Worm (Caenorhabditis elegans) whole organism, late embryonic: ENCODE data around the gene F28H7.8.
A peak's percentile ranks its signal among the peaks of the same experiment; 100 is the strongest.

Source experiments
- C08G9.2 ChIP-seq: sonication (generic microtip); optimal IDR thresholded peaks from 2 replicates; lab custom pipeline; 2016; ENCODE audit warnings: mild to moderate bottlenecking, missing genetic modification characterization, moderate library complexity, missing compliant biosample characterization
- C38D4.7 ChIP-seq: fragments of 200-800 bp; sonication (Bioruptor generic); optimal IDR thresholded peaks from 2 replicates; lab custom pipeline; 2018; ENCODE audit warnings: mild to moderate bottlenecking, missing genetic modification characterization, moderate library complexity, missing compliant biosample characterization
- K09A11.1 ChIP-seq: sonication (generic microtip); optimal IDR thresholded peaks from 2 replicates; lab custom pipeline; 2017; ENCODE audit warnings: antibody characterized with exemption, mild to moderate bottlenecking, missing genetic modification characterization, missing compliant biosample characterization; ENCODE audit not compliant: insufficient read depth
- T23F11.4 ChIP-seq: fragments of 200-800 bp; sonication (Bioruptor generic); optimal IDR thresholded peaks from 2 replicates; lab custom pipeline; 2018; ENCODE audit warnings: mild to moderate bottlenecking, missing genetic modification characterization, missing compliant biosample characterization
- ceh-14 ChIP-seq: sonication (generic microtip); optimal IDR thresholded peaks from 2 replicates; lab custom pipeline; 2016; ENCODE audit warnings: missing genotype, missing genetic modification characterization, missing compliant biosample characterization
- ceh-18 ChIP-seq: sonication (generic microtip); optimal IDR thresholded peaks from 2 replicates; lab custom pipeline; 2016; ENCODE audit warnings: missing genetic modification characterization, missing compliant biosample characterization
- ceh-19 ChIP-seq: fragments of 200-800 bp; sonication (Bioruptor generic); optimal IDR thresholded peaks from 2 replicates; lab custom pipeline; 2018; ENCODE audit warnings: mild to moderate bottlenecking, missing genetic modification characterization, missing compliant biosample characterization
- ceh-2 ChIP-seq: sonication (generic microtip); optimal IDR thresholded peaks from 2 replicates; lab custom pipeline; 2016; ENCODE audit warnings: missing genotype, missing genetic modification characterization, missing compliant biosample characterization
- ceh-31 ChIP-seq: sonication (generic microtip); optimal IDR thresholded peaks from 2 replicates; lab custom pipeline; 2016; ENCODE audit warnings: missing genetic modification characterization, missing compliant biosample characterization
- ceh-48 ChIP-seq: sonication (generic microtip); optimal IDR thresholded peaks from 2 replicates; lab custom pipeline; 2016; ENCODE audit warnings: missing genetic modification characterization, inconsistent platforms, missing compliant biosample characterization
- dmd-4 ChIP-seq: sonication (generic microtip); optimal IDR thresholded peaks from 2 replicates; lab custom pipeline; 2016; ENCODE audit warnings: borderline replicate concordance, missing genetic modification characterization, missing compliant biosample characterization
- dve-1 ChIP-seq: sonication (generic microtip); optimal IDR thresholded peaks from 2 replicates; lab custom pipeline; 2017; ENCODE audit warnings: antibody characterized with exemption, mild to moderate bottlenecking, missing genetic modification characterization, missing compliant biosample characterization
- elt-2 ChIP-seq: sonication (generic microtip); optimal IDR thresholded peaks from 2 replicates; lab custom pipeline; 2016; ENCODE audit warnings: missing genetic modification reagents, missing genetic modification characterization, missing compliant biosample characterization
- elt-4 ChIP-seq: sonication (generic microtip); optimal IDR thresholded peaks from 2 replicates; lab custom pipeline; 2016; ENCODE audit warnings: missing genetic modification characterization, missing compliant biosample characterization
- ets-4 ChIP-seq: sonication (generic microtip); optimal IDR thresholded peaks from 2 replicates; lab custom pipeline; 2016; ENCODE audit warnings: missing genetic modification characterization, missing compliant biosample characterization
- fax-1 ChIP-seq: sonication (generic microtip); optimal IDR thresholded peaks from 2 replicates; lab custom pipeline; 2016; ENCODE audit warnings: missing genotype, missing genetic modification characterization, missing compliant biosample characterization
- fkh-10 ChIP-seq: fragments of 150-350 bp; optimal IDR thresholded peaks from 2 replicates; lab custom pipeline; 2014; ENCODE audit warnings: missing biosample characterization, missing genetic modification reagents, missing genetic modification characterization
- fkh-6 ChIP-seq: sonication (generic microtip); optimal IDR thresholded peaks from 2 replicates; lab custom pipeline; 2016; ENCODE audit warnings: missing genetic modification characterization, missing compliant biosample characterization
- gmeb-2 ChIP-seq: sonication (generic microtip); optimal IDR thresholded peaks from 2 replicates; lab custom pipeline; 2016; ENCODE audit warnings: missing genetic modification characterization, inconsistent platforms, missing compliant biosample characterization
- hlh-30 ChIP-seq: sonication (generic microtip); optimal IDR thresholded peaks from 2 replicates; lab custom pipeline; 2017; ENCODE audit warnings: antibody characterized with exemption, missing genetic modification characterization, missing compliant biosample characterization; ENCODE audit not compliant: insufficient read depth
- hlh-6 ChIP-seq: sonication (generic microtip); optimal IDR thresholded peaks from 2 replicates; lab custom pipeline; 2016; ENCODE audit warnings: missing genotype, missing genetic modification characterization, missing compliant biosample characterization
- hlh-8 ChIP-seq: sonication (generic microtip); optimal IDR thresholded peaks from 2 replicates; lab custom pipeline; 2016; ENCODE audit warnings: missing genotype, missing genetic modification characterization, missing compliant biosample characterization
- madf-2 ChIP-seq: sonication (generic microtip); optimal IDR thresholded peaks from 2 replicates; lab custom pipeline; 2017; ENCODE audit warnings: missing genetic modification characterization, missing compliant biosample characterization
- nhr-11 ChIP-seq: fragments of 150-350 bp; optimal IDR thresholded peaks from 2 replicates; lab custom pipeline; 2014; ENCODE audit warnings: missing biosample characterization, missing genetic modification characterization
- nhr-232 ChIP-seq: sonication (generic microtip); optimal IDR thresholded peaks from 2 replicates; lab custom pipeline; 2016; ENCODE audit warnings: missing genetic modification characterization, missing compliant biosample characterization
- npax-4 ChIP-seq: sonication (generic microtip); optimal IDR thresholded peaks from 2 replicates; lab custom pipeline; 2016; ENCODE audit warnings: missing genetic modification characterization, missing compliant biosample characterization
- pax-1 ChIP-seq: fragments of 150-350 bp; optimal IDR thresholded peaks from 2 replicates; lab custom pipeline; 2014; ENCODE audit warnings: missing biosample characterization, missing genetic modification characterization
- pqm-1 ChIP-seq: sonication (generic microtip); optimal IDR thresholded peaks from 2 replicates; lab custom pipeline; 2016; ENCODE audit warnings: missing genetic modification characterization, missing compliant biosample characterization
- ref-2 ChIP-seq: sonication (generic microtip); optimal IDR thresholded peaks from 2 replicates; lab custom pipeline; 2016; ENCODE audit warnings: missing genetic modification characterization, missing compliant biosample characterization
- rnt-1 ChIP-seq: sonication (generic microtip); optimal IDR thresholded peaks from 2 replicates; lab custom pipeline; 2016; ENCODE audit warnings: missing genetic modification characterization, missing compliant biosample characterization
- sdc-2 ChIP-seq: sonication (generic microtip); optimal IDR thresholded peaks from 2 replicates; lab custom pipeline; 2016; ENCODE audit warnings: missing genotype, missing genetic modification characterization, missing compliant biosample characterization
- sox-2 ChIP-seq: fragments of 200-800 bp; sonication (Bioruptor generic); IDR thresholded peaks from 2 replicates; pipeline ENCODE4 v1.3.6; 2022; ENCODE audit warnings: missing genetic modification reagents, missing genetic modification characterization, missing compliant biosample characterization
- sox-4 ChIP-seq: sonication (generic microtip); optimal IDR thresholded peaks from 2 replicates; lab custom pipeline; 2017; ENCODE audit warnings: mild to moderate bottlenecking, missing genetic modification characterization, inconsistent platforms, missing compliant biosample characterization
- tbx-2 ChIP-seq: sonication (generic microtip); optimal IDR thresholded peaks from 2 replicates; lab custom pipeline; 2016; ENCODE audit warnings: missing genetic modification characterization, missing compliant biosample characterization
- tbx-7 ChIP-seq: sonication (generic microtip); optimal IDR thresholded peaks from 2 replicates; lab custom pipeline; 2016; ENCODE audit warnings: missing genotype, missing genetic modification characterization, missing compliant biosample characterization
- ttx-3 ChIP-seq: sonication (generic microtip); optimal IDR thresholded peaks from 2 replicates; lab custom pipeline; 2016; ENCODE audit warnings: missing genetic modification reagents, missing genetic modification characterization, missing compliant biosample characterization
- unc-3 ChIP-seq, 2 experiments: fragments of 200-800 bp in 1 of 2; sonication (Bioruptor generic) in 1 of 2; sonication (generic microtip) in 1 of 2; conservative IDR thresholded peaks in 1 of 2; optimal IDR thresholded peaks in 1 of 2; 2 replicates each; pipeline versions ENCODE4 v1.3.6 to Lab custom; 2016 to 2022; ENCODE audit warnings: missing compliant biosample characterization in 2 of 2, missing genetic modification characterization in 2 of 2, missing genetic modification reagents in 1 of 2
- unc-55 ChIP-seq: sonication (generic microtip); optimal IDR thresholded peaks from 2 replicates; lab custom pipeline; 2017; ENCODE audit warnings: missing biosample characterization, missing genetic modification reagents, missing genetic modification characterization
- unc-86 ChIP-seq: sonication (generic microtip); optimal IDR thresholded peaks from 2 replicates; lab custom pipeline; 2016; ENCODE audit warnings: missing genetic modification characterization, missing compliant biosample characterization
- zip-5 ChIP-seq: sonication (generic microtip); optimal IDR thresholded peaks from 2 replicates; lab custom pipeline; 2016; ENCODE audit warnings: missing genetic modification characterization, missing compliant biosample characterization
- ztf-16 ChIP-seq: sonication (generic microtip); optimal IDR thresholded peaks from 2 replicates; lab custom pipeline; 2017; ENCODE audit warnings: missing genetic modification characterization, missing compliant biosample characterization

The F28H7.8 gene

ce11 chrV:10727651-10728050 lies 31.1 kb upstream of the F28H7.8 start (continued):
- TF ChIP-seq dmd-4 (tag; lab: Kevin White, UChicago) (no peak), madf-2 (tag; lab: Kevin White, UChicago) (no peak), elt-4 (tag; lab: Kevin White, UChicago) (no peak), rnt-1 (tag; lab: Kevin White, UChicago) (peak; percentile 19), pqm-1 (tag; lab: Kevin White, UChicago) (no peak), hlh-6 (tag; lab: Kevin White, UChicago) (no peak), ceh-18 (tag; lab: Kevin White, UChicago) (peak; percentile 73), zip-5 (no peak), npax-4 (no peak), nhr-11 (tag; lab: Kevin White, UChicago) (no peak), fkh-6 (tag; lab: Kevin White, UChicago) (no peak), elt-2 (tag; lab: Kevin White, UChicago) (no peak)

ce11 chrV:10729456-10729904 lies 29.3 kb upstream of the F28H7.8 start:
- TF ChIP-seq hlh-30 (tag; lab: Kevin White, UChicago), result peak; percentile 7
- TF ChIP-seq K09A11.1 (tag; lab: Kevin White, UChicago), result no peak
- no peak for TF ChIP-seq ceh-2
- TF ChIP-seq T23F11.4, result no peak
- TF ChIP-seq pax-1 (tag; lab: Kevin White, UChicago), result no peak
- peak; percentile 66 for TF ChIP-seq dve-1 (tag; lab: Kevin White, UChicago)
- peak; percentile 45 for TF ChIP-seq elt-2 (tag; lab: Kevin White, UChicago)
- peak; percentile 21 for TF ChIP-seq pqm-1 (tag; lab: Kevin White, UChicago)
- TF ChIP-seq C08G9.2 (tag; lab: Kevin White, UChicago), result no peak
- TF ChIP-seq rnt-1 (tag; lab: Kevin White, UChicago), result no peak
- no peak for TF ChIP-seq unc-86 (tag; lab: Kevin White, UChicago)
- TF ChIP-seq fkh-10 (GFP tag; lab: Kevin White, UChicago), result no peak
- TF ChIP-seq tbx-7 (tag; lab: Kevin White, UChicago), result no peak

- TF ChIP-seq unc-55 (GFP tag; lab: Kevin White, UChicago) (peak; percentile 47), sox-4 (tag; lab: Kevin White, UChicago) (no peak)
Observed at ce11 chrV:10730824-10731416, 27.8 kb upstream of the F28H7.8 start.

- TF ChIP-seq elt-2 (tag; lab: Kevin White, UChicago) (peak; percentile 94), ttx-3 (tag; lab: Kevin White, UChicago) (no peak)
- TF ChIP-seq, all 69 proteins: peak for 1
Observed at ce11 chrV:10731989-10732472, 26.7 kb upstream of the F28H7.8 start, which contains the start of gene T28B11.1. Gene T28B11.1 (minus strand): TSS chrV:10732422.

- TF ChIP-seq dmd-4 (tag; lab: Kevin White, UChicago) (no peak), ceh-31 (tag; lab: Kevin White, UChicago) (peak; percentile 59), sdc-2 (no peak), hlh-8 (no peak), ztf-16 (tag; lab: Kevin White, UChicago) (no peak), zip-5 (peak; percentile 21), C38D4.7 (GFP tag; lab: Kevin White, UChicago) (no peak), sox-2 (GFP tag; lab: Robert Waterston, UW) (no peak), nhr-232 (no peak), ceh-19 (no peak), ceh-14 (no peak), elt-4 (tag; lab: Kevin White, UChicago) (no peak), tbx-7 (tag; lab: Kevin White, UChicago) (peak; percentile 34), dve-1 (tag; lab: Kevin White, UChicago) (no peak), fax-1 (tag; lab: Kevin White, UChicago) (peak; percentile 29), unc-3 (GFP tag; conservative IDR thresholded peaks at IDR 0.05; lab: Robert Waterston, UW) (no peak), unc-3 (tag; optimal IDR thresholded peaks at IDR 0.05; lab: Kevin White, UChicago) (no peak), C08G9.2 (tag; lab: Kevin White, UChicago) (peak; percentile 74), ceh-48 (tag; lab: Kevin White, UChicago) (no peak), nhr-11 (tag; lab: Kevin White, UChicago) (no peak), gmeb-2 (tag; lab: Kevin White, UChicago) (no peak), hlh-30 (tag; lab: Kevin White, UChicago) (no peak), ref-2 (tag; lab: Kevin White, UChicago) (no peak), ceh-2 (peak; percentile 53), ets-4 (tag; lab: Kevin White, UChicago) (peak; percentile 28), tbx-2 (tag; lab: Kevin White, UChicago) (peak; percentile 57)
Observed at ce11 chrV:10736756-10737155, 22.0 kb upstream of the F28H7.8 start, which contains the start of the genes mre-11 and wdr-5.3. Gene mre-11 (minus strand): TSS chrV:10736868. Gene wdr-5.3 (plus strand): TSS chrV:10737116.
